Fruit fly (Drosophila melanogaster) whole organism: ENCODE results near the gene CCT6.

Source experiments
- CG8478 ChIP-seq: fragments of >200 bp; optimal IDR thresholded peaks from 2 replicates; lab custom pipeline; 2018; ENCODE audit warnings: inconsistent platforms
- Dll ChIP-seq: fragments of >200 bp; optimal IDR thresholded peaks from 2 replicates; lab custom pipeline; 2017
- EcR ChIP-seq, 2 experiments: fragments of >200 bp; optimal IDR thresholded peaks; 2 replicates each; lab custom pipeline; 2017; ENCODE audit warnings: missing biosample characterization in 2 of 2, missing genetic modification characterization in 2 of 2, missing genetic modification reagents in 2 of 2
- pan ChIP-seq: fragments of >200 bp; optimal IDR thresholded peaks from 2 replicates; lab custom pipeline; 2017
- psq ChIP-seq: fragments of >200 bp; optimal IDR thresholded peaks from 2 replicates; lab custom pipeline; 2017
- usp ChIP-seq: fragments of >200 bp; optimal IDR thresholded peaks from 2 replicates; lab custom pipeline; 2017; ENCODE audit warnings: missing biosample characterization, missing genetic modification characterization, mixed read lengths

DNA sequence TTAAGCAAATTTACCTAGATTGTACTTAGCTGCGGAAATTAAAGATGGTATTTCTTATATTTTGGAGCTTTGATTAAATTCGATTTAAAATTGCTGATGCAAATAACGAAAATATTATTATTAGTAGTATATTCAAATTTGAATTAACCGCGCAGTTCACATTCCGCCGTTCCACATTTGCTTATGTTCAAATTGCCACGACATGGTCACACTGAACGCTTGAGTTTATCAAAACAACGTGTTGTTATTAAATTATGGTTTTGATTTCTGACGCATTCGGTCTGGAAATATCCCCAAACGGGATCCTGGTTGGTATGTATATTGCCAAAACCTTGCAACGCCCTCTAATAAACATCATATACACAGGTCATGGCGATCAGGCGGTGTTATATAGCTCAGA lies 23.0 kb downstream of the CCT6 start, which contains the start of gene CG33172:
- TF ChIP-seq usp (no peak), psq (lab: Kevin White, UChicago) (no peak), pan (lab: Kevin White, UChicago) (no peak), EcR (GFP tag; optimal IDR thresholded peaks at IDR 0.05; lab: Kevin White, UChicago) (no peak), Dll (lab: Kevin White, UChicago) (no peak), CG8478 (no peak)
